Fruit fly (Drosophila melanogaster) whole organism, embryonic: ENCODE data around the gene Root.

Experiments used
- Atf6 ChIP-seq: fragments of 200-800 bp; sonication (Bioruptor generic); IDR thresholded peaks from 2 replicates; pipeline ENCODE4 v1.3.6; 2022; ENCODE audit warnings: missing biosample characterization, missing genetic modification characterization
- BEAF-32 ChIP-seq: fragments of 200-800 bp; sonication (Bioruptor generic); optimal IDR thresholded peaks from 3 replicates; lab custom pipeline; 2017; ENCODE audit warnings: missing biosample characterization, missing genetic modification characterization, mild to moderate bottlenecking, moderate library complexity, missing genetic modification reagents
- Bteb2 ChIP-seq: fragments of 200-800 bp; sonication (Bioruptor generic); optimal IDR thresholded peaks from 2 replicates; lab custom pipeline; 2016; ENCODE audit warnings: missing biosample characterization, missing genetic modification characterization
- CG10274 ChIP-seq: fragments of 200-800 bp; sonication (Bioruptor generic); optimal IDR thresholded peaks from 3 replicates; lab custom pipeline; 2017; ENCODE audit warnings: missing biosample characterization, mild to moderate bottlenecking, missing genetic modification characterization
- CG11695 ChIP-seq: fragments of 200-800 bp; sonication (Bioruptor generic); IDR thresholded peaks from 3 replicates; pipeline ENCODE4 v1.3.6; 2022; ENCODE audit warnings: missing biosample characterization, missing genetic modification characterization
- CG12744 ChIP-seq: fragments of 200-800 bp; sonication (Bioruptor generic); optimal IDR thresholded peaks from 2 replicates; lab custom pipeline; 2016; ENCODE audit warnings: missing biosample characterization, missing genetic modification characterization
- CG17361 ChIP-seq: fragments of 200-800 bp; sonication (Bioruptor generic); IDR thresholded peaks from 3 replicates; pipeline ENCODE4 v1.3.6; 2022; ENCODE audit warnings: missing biosample characterization, missing genetic modification characterization
- CG18476 ChIP-seq: fragments of 200-800 bp; sonication (Bioruptor generic); optimal IDR thresholded peaks from 2 replicates; lab custom pipeline; 2016; ENCODE audit warnings: missing biosample characterization, mild to moderate bottlenecking, missing genetic modification characterization
- CG2202 ChIP-seq: fragments of 200-800 bp; sonication (Bioruptor generic); optimal IDR thresholded peaks from 2 replicates; lab custom pipeline; 2018; ENCODE audit warnings: missing biosample characterization, mild to moderate bottlenecking, missing genetic modification characterization
- CG30431 ChIP-seq: fragments of 200-800 bp; sonication (Bioruptor generic); optimal IDR thresholded peaks from 2 replicates; lab custom pipeline; 2017; ENCODE audit warnings: missing biosample characterization, missing genetic modification characterization
- CG32772 ChIP-seq: fragments of 200-800 bp; sonication (Bioruptor generic); IDR thresholded peaks from 2 replicates; pipeline ENCODE4 v1.3.6; 2022; ENCODE audit warnings: missing biosample characterization, missing genetic modification characterization
- CG34422 ChIP-seq: fragments of 200-800 bp; sonication (Bioruptor generic); IDR thresholded peaks from 3 replicates; pipeline ENCODE4 v1.3.6; 2022; ENCODE audit warnings: missing biosample characterization, missing genetic modification characterization
- CG3838 ChIP-seq: fragments of 200-800 bp; sonication (Bioruptor generic); optimal IDR thresholded peaks from 3 replicates; lab custom pipeline; 2016; ENCODE audit warnings: missing biosample characterization, missing genetic modification characterization
- CG4282 ChIP-seq: fragments of 200-800 bp; sonication (Bioruptor generic); optimal IDR thresholded peaks from 2 replicates; lab custom pipeline; 2016; ENCODE audit warnings: missing biosample characterization, missing genetic modification characterization
- CG6791 ChIP-seq: fragments of 200-800 bp; sonication (Bioruptor generic); IDR thresholded peaks from 3 replicates; pipeline ENCODE4 v1.3.6; 2022; ENCODE audit warnings: missing biosample characterization, missing genetic modification characterization; ENCODE audit not compliant: partially characterized antibody
- CG7963 ChIP-seq: fragments of 200-800 bp; sonication (Bioruptor generic); IDR thresholded peaks from 3 replicates; pipeline ENCODE4 v1.3.6; 2022; ENCODE audit warnings: missing biosample characterization, missing genetic modification characterization; ENCODE audit not compliant: partially characterized antibody
- CG8281 ChIP-seq: fragments of 200-800 bp; sonication (Bioruptor generic); optimal IDR thresholded peaks from 2 replicates; lab custom pipeline; 2018; ENCODE audit warnings: missing biosample characterization, mild to moderate bottlenecking, missing genetic modification characterization, moderate library complexity
- CG8478 ChIP-seq: fragments of >200 bp; optimal IDR thresholded peaks from 2 replicates; lab custom pipeline; 2018
- CG9727 ChIP-seq: fragments of 200-800 bp; sonication (Bioruptor generic); optimal IDR thresholded peaks from 3 replicates; lab custom pipeline; 2017; ENCODE audit warnings: missing biosample characterization, mild to moderate bottlenecking, missing genetic modification characterization
- CG9817 ChIP-seq: fragments of 200-800 bp; sonication (Bioruptor generic); optimal IDR thresholded peaks from 2 replicates; lab custom pipeline; 2018; ENCODE audit warnings: missing biosample characterization, mild to moderate bottlenecking, missing genetic modification characterization, moderate library complexity
- Camta ChIP-seq: fragments of 200-800 bp; sonication (Bioruptor generic); optimal IDR thresholded peaks from 2 replicates; lab custom pipeline; 2016; ENCODE audit warnings: missing biosample characterization, missing genetic modification characterization
- Drgx ChIP-seq: fragments of 200-800 bp; sonication (Bioruptor generic); IDR thresholded peaks from 2 replicates; pipeline ENCODE4 v1.3.6; 2022; ENCODE audit warnings: missing biosample characterization, missing genetic modification characterization
- HLH3B ChIP-seq: fragments of 200-800 bp; sonication (Bioruptor generic); IDR thresholded peaks from 2 replicates; pipeline ENCODE4 v1.3.6; 2022; ENCODE audit warnings: missing biosample characterization, missing genetic modification characterization
- Hey ChIP-seq: fragments of 200-800 bp; sonication (Bioruptor generic); optimal IDR thresholded peaks from 3 replicates; lab custom pipeline; 2018; ENCODE audit warnings: missing biosample characterization, mild to moderate bottlenecking, missing genetic modification characterization
- NC2α ChIP-seq: fragments of 200-800 bp; sonication (Bioruptor generic); optimal IDR thresholded peaks from 2 replicates; lab custom pipeline; 2016; ENCODE audit warnings: missing biosample characterization, missing genetic modification characterization
- Poxn ChIP-seq: fragments of 200-800 bp; sonication (Bioruptor generic); IDR thresholded peaks from 2 replicates; pipeline ENCODE4 v1.3.6; 2022; ENCODE audit warnings: missing biosample characterization, missing genetic modification characterization
- al ChIP-seq: fragments of 200-800 bp; sonication (Bioruptor generic); IDR thresholded peaks from 2 replicates; pipeline ENCODE4 v1.3.6; 2022; ENCODE audit warnings: missing biosample characterization, missing genetic modification characterization
- amos ChIP-seq: fragments of 200-800 bp; sonication (Bioruptor generic); IDR thresholded peaks from 2 replicates; pipeline ENCODE4 v1.3.6; 2022; ENCODE audit warnings: missing biosample characterization, missing genetic modification characterization; ENCODE audit not compliant: partially characterized antibody
- croc ChIP-seq: fragments of 200-800 bp; sonication (Bioruptor generic); conservative IDR thresholded peaks from 3 replicates; pipeline ENCODE4 v1.3.6; 2022; ENCODE audit warnings: missing biosample characterization, missing genetic modification characterization
- ewg ChIP-seq: fragments of 200-800 bp; sonication (Bioruptor generic); optimal IDR thresholded peaks from 3 replicates; lab custom pipeline; 2017; ENCODE audit warnings: mild to moderate bottlenecking, missing biosample characterization, missing genetic modification reagents, missing genetic modification characterization
- exex ChIP-seq: fragments of 200-800 bp; sonication (Bioruptor generic); optimal IDR thresholded peaks from 4 replicates; lab custom pipeline; 2018; ENCODE audit warnings: missing biosample characterization, mild to moderate bottlenecking, missing genetic modification characterization, moderate library complexity
- fd96Cb ChIP-seq: fragments of 200-800 bp; sonication (Bioruptor generic); optimal IDR thresholded peaks from 2 replicates; lab custom pipeline; 2018; ENCODE audit warnings: missing biosample characterization, mild to moderate bottlenecking, missing genetic modification characterization, moderate library complexity
- gcm2 ChIP-seq: fragments of 200-800 bp; sonication (Bioruptor generic); optimal IDR thresholded peaks from 2 replicates; lab custom pipeline; 2016; ENCODE audit warnings: missing biosample characterization, missing genetic modification characterization
- gsb ChIP-seq: fragments of 200-800 bp; sonication (Bioruptor generic); IDR thresholded peaks from 2 replicates; pipeline ENCODE4 v1.3.6; 2022; ENCODE audit warnings: missing biosample characterization, missing genetic modification characterization
- kay ChIP-seq: fragments of 200-800 bp; sonication (Bioruptor generic); optimal IDR thresholded peaks from 2 replicates; lab custom pipeline; 2016; ENCODE audit warnings: missing biosample characterization, missing genetic modification characterization
- lmd ChIP-seq: fragments of 200-800 bp; sonication (Bioruptor generic); IDR thresholded peaks from 2 replicates; pipeline ENCODE4 v1.3.6; 2022; ENCODE audit warnings: missing biosample characterization, missing genetic modification characterization
- nau ChIP-seq: fragments of 200-800 bp; sonication (Bioruptor generic); optimal IDR thresholded peaks from 3 replicates; lab custom pipeline; 2017; ENCODE audit warnings: missing biosample characterization, mild to moderate bottlenecking, missing genetic modification characterization, missing genetic modification reagents
- odd ChIP-seq: fragments of 200-800 bp; sonication (Bioruptor generic); optimal IDR thresholded peaks from 2 replicates; lab custom pipeline; 2017; ENCODE audit warnings: missing biosample characterization, mild to moderate bottlenecking, missing genetic modification characterization
- pfk ChIP-seq: fragments of 200-800 bp; sonication (Bioruptor generic); optimal IDR thresholded peaks from 2 replicates; lab custom pipeline; 2018; ENCODE audit warnings: missing biosample characterization, mild to moderate bottlenecking, missing genetic modification characterization, moderate library complexity
- repo ChIP-seq: fragments of 200-800 bp; sonication (Bioruptor generic); optimal IDR thresholded peaks from 2 replicates; lab custom pipeline; 2016; ENCODE audit warnings: missing biosample characterization, missing genetic modification characterization
- sc ChIP-seq, 3 experiments: fragments of >200 bp in 2 of 3; fragments of 200-800 bp in 1 of 3; sonication (Bioruptor generic) in 1 of 3; optimal IDR thresholded peaks; 2 replicates in 2 of 3; 3 replicates in 1 of 3; lab custom pipeline; 2017; ENCODE audit warnings: mild to moderate bottlenecking in 1 of 3, missing biosample characterization in 1 of 3, missing genetic modification characterization in 1 of 3, missing genetic modification reagents in 1 of 3
- sens ChIP-seq: fragments of 200-800 bp; sonication (Bioruptor generic); peaks from one replicate; lab custom pipeline; 2016; ENCODE audit warnings: missing biosample characterization, missing genetic modification characterization
- seq ChIP-seq: fragments of 200-800 bp; sonication (Bioruptor generic); IDR thresholded peaks from 2 replicates; pipeline ENCODE4 v1.3.6; 2022; ENCODE audit warnings: missing biosample characterization, missing genetic modification characterization
- sim ChIP-seq: fragments of 200-800 bp; sonication (Bioruptor generic); IDR thresholded peaks from 2 replicates; pipeline ENCODE4 v1.3.6; 2022; ENCODE audit warnings: missing biosample characterization, missing genetic modification characterization
- stwl ChIP-seq: fragments of 200-800 bp; sonication (Bioruptor generic); optimal IDR thresholded peaks from 3 replicates; lab custom pipeline; 2018; ENCODE audit warnings: missing biosample characterization, mild to moderate bottlenecking, missing genetic modification characterization, moderate library complexity
- sug ChIP-seq: fragments of 200-800 bp; optimal IDR thresholded peaks from 2 replicates; lab custom pipeline; 2019; ENCODE audit warnings: missing biosample characterization, mild to moderate bottlenecking, missing genetic modification characterization, moderate library complexity
- tx ChIP-seq: fragments of 200-800 bp; sonication (Bioruptor generic); optimal IDR thresholded peaks from 2 replicates; lab custom pipeline; 2016; ENCODE audit warnings: missing biosample characterization, missing genetic modification characterization
- unpg ChIP-seq: fragments of 200-800 bp; sonication (Bioruptor generic); optimal IDR thresholded peaks from 3 replicates; lab custom pipeline; 2018; ENCODE audit warnings: missing biosample characterization, mild to moderate bottlenecking, missing genetic modification characterization, moderate library complexity
- yki ChIP-seq: fragments of >200 bp; optimal IDR thresholded peaks from 3 replicates; lab custom pipeline; 2018
- zf30C ChIP-seq: fragments of 200-800 bp; sonication (Bioruptor generic); optimal IDR thresholded peaks from 3 replicates; lab custom pipeline; 2018; ENCODE audit warnings: missing biosample characterization, mild to moderate bottlenecking, missing genetic modification characterization
- zfh1 ChIP-seq: fragments of 200-800 bp; sonication (Bioruptor generic); IDR thresholded peaks from 3 replicates; pipeline ENCODE4 v1.3.6; 2022; ENCODE audit warnings: missing biosample characterization, missing genetic modification characterization

Gene Root

DNA sequence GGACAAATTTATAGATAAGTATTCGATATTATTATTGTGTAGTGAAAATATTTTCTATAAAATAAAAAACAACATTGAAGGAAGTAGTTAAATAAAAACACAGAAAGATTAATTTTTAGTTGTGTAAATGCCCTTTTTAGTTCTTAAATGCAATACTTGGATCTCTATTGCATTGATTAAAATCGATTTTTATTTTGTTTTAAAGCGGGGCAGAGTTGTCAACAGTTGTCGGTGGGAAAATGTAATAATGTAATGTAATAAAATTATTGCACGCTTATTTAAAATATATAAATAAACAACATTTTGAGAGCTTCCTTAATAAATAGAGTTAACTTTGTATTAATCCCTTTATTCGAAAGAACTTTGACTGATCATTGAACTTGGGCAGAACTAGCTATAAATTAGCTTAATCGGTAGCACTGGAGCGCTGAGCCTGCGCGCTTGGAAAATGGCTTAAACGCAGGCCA lies 50.5 kb downstream of the Root start, which contains the start of gene Apc2 (continued):
- TF ChIP-seq sc (optimal IDR thresholded peaks at IDR 0.05; lab: Kevin White, UChicago) (no peak), sc (GFP tag; optimal IDR thresholded peaks at IDR 0.05; lab: Kevin White, UChicago) (peak; percentile 37), CG4282 (GFP tag; lab: Kevin White, UChicago) (no peak), CG7963 (no peak), CG3838 (peak; percentile 25), CG8281 (tag; lab: Kevin White, UChicago) (no peak), pfk (GFP tag; lab: Kevin White, UChicago) (no peak), Camta (GFP tag; lab: Kevin White, UChicago) (peak; percentile 23), gcm2 (GFP tag; lab: Kevin White, UChicago) (no peak), amos (GFP tag; lab: Robert Waterston, UW) (peak; percentile 52), CG18476 (GFP tag; lab: Kevin White, UChicago) (peak; percentile 61), nau (no peak), sens (peak; percentile 91), seq (GFP tag; lab: Robert Waterston, UW) (no peak), zfh1 (GFP tag; lab: Robert Waterston, UW) (peak; percentile 63; the same call in 2 of the 3 replicates), CG2202 (no peak), Atf6 (GFP tag; lab: Robert Waterston, UW) (peak; percentile 45; the same call in 1 of the 2 replicates), unpg (GFP tag; lab: Kevin White, UChicago) (peak; percentile 66), CG6791 (no peak), zf30C (GFP tag; lab: Kevin White, UChicago) (no peak), CG9817 (tag; lab: Kevin White, UChicago) (peak; percentile 58), CG30431 (GFP tag; lab: Kevin White, UChicago) (no peak), Hey (tag; lab: Kevin White, UChicago) (no peak), CG10274 (GFP tag; lab: Kevin White, UChicago) (no peak), CG9727 (peak; percentile 74), CG11695 (no peak), CG12744 (GFP tag; lab: Kevin White, UChicago) (no peak), gsb (GFP tag; lab: Robert Waterston, UW) (no peak), NC2α (GFP tag; lab: Kevin White, UChicago) (no peak), sug (peak; percentile 62), odd (GFP tag; lab: Kevin White, UChicago) (no peak), CG32772 (GFP tag; lab: Robert Waterston, UW) (peak; percentile 35; the same call in 1 of the 2 replicates), CG17361 (GFP tag; lab: Robert Waterston, UW) (peak; percentile 85), repo (no peak), Drgx (GFP tag; lab: Robert Waterston, UW) (peak; percentile 52; the same call in 1 of the 2 replicates), tx (GFP tag; lab: Kevin White, UChicago) (no peak), croc (GFP tag; lab: Robert Waterston, UW) (no peak), fd96Cb (tag; lab: Kevin White, UChicago) (peak; percentile 62), BEAF-32 (GFP tag; lab: Kevin White, UChicago) (peak; percentile 77), sim (GFP tag; lab: Robert Waterston, UW) (no peak), al (GFP tag; lab: Robert Waterston, UW) (peak; percentile 45), HLH3B (GFP tag; lab: Robert Waterston, UW) (peak; percentile 57; the same call in 1 of the 2 replicates), lmd (GFP tag; lab: Robert Waterston, UW) (peak; percentile 64), stwl (tag; lab: Kevin White, UChicago) (peak; percentile 16), kay (no peak), CG34422 (GFP tag; lab: Robert Waterston, UW) (peak; percentile 67; the same call in 2 of the 3 replicates), exex (tag; lab: Kevin White, UChicago) (no peak), yki (lab: Kevin White, UChicago) (no peak), CG8478 (lab: Kevin White, UChicago) (no peak), Bteb2 (no peak), Poxn (GFP tag; lab: Robert Waterston, UW) (no peak), ewg (GFP tag; lab: Kevin White, UChicago) (peak; percentile 73)
